Worm (Caenorhabditis elegans): Measurements from ENCODE around the gene Y55F3BR.6.
A peak's percentile ranks its signal among the peaks of the same experiment; 100 is the strongest.

Y55F3BR.6 gene

DNA sequence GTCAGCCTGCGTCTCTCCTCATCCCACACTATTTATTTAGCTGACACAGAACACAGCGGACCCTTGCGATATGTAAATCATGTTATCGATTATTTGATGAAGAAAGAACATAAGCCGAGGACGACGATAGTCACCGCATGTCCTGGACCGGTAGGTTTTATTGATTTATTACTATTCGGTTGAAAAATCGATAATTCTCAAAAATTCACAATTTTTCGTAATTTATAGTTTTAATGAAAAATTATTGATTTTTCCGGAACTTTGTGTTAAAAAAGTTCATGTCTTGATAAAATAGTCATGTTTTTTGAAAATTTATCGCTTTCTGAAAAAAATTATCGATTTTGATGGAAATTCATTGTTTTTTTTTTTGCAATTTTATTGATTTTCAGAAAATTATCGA is 6.3 kb upstream of the Y55F3BR.6 start:
- TF ChIP-seq tbx-2 (tag; optimal IDR thresholded peaks at IDR 0.05) (no peak), aha-1 (tag; optimal IDR thresholded peaks at IDR 0.05) (no peak), snpc-4 (tag; optimal IDR thresholded peaks at IDR 0.05) (no peak), swsn-7 (tag; optimal IDR thresholded peaks at IDR 0.05) (no peak), efl-3 (GFP tag; optimal IDR thresholded peaks at IDR 0.05) (no peak), fkh-10 (GFP tag; optimal IDR thresholded peaks at IDR 0.05) (no peak), nhr-19 (GFP tag; conservative IDR thresholded peaks at IDR 0.05) (no peak), nhr-71 (tag; optimal IDR thresholded peaks at IDR 0.05) (no peak), alr-1 (tag; optimal IDR thresholded peaks at IDR 0.05; ENCODE audit: borderline replicate concordance) (no peak)

- TF ChIP-seq nhr-85 (tag): no peak
- TF ChIP-seq fos-1 (tag; optimal IDR thresholded peaks at IDR 0.05): no peak
- TF ChIP-seq ztf-4 (tag; optimal IDR thresholded peaks at IDR 0.05): no peak
- no peak for TF ChIP-seq efl-3 (GFP tag; optimal IDR thresholded peaks at IDR 0.05)
- TF ChIP-seq irx-1 (tag; optimal IDR thresholded peaks at IDR 0.05): no peak
- TF ChIP-seq pax-3 (tag; optimal IDR thresholded peaks at IDR 0.05): no peak
- no peak for TF ChIP-seq aha-1 (tag; optimal IDR thresholded peaks at IDR 0.05)
- TF ChIP-seq mep-1 (tag; optimal IDR thresholded peaks at IDR 0.05): no peak
- no peak for TF ChIP-seq xbp-1 (tag; optimal IDR thresholded peaks at IDR 0.05)
- TF ChIP-seq nhr-47 (tag; optimal IDR thresholded peaks at IDR 0.05): no peak
- TF ChIP-seq unc-86 (tag; optimal IDR thresholded peaks at IDR 0.05): no peak
- TF ChIP-seq snu-23 (GFP tag; optimal IDR thresholded peaks at IDR 0.05): no peak
- TF ChIP-seq hpl-2 (GFP tag; optimal IDR thresholded peaks at IDR 0.05): no peak
- no peak for TF ChIP-seq fkh-8 (tag; optimal IDR thresholded peaks at IDR 0.05)
- no peak for TF ChIP-seq sptf-1 (tag; optimal IDR thresholded peaks at IDR 0.05)
- TF ChIP-seq tbx-2 (tag; optimal IDR thresholded peaks at IDR 0.05): no peak
- TF ChIP-seq ceh-90 (tag; optimal IDR thresholded peaks at IDR 0.05): no peak
- no peak for TF ChIP-seq sup-37 (GFP tag; optimal IDR thresholded peaks at IDR 0.05)
- no peak for TF ChIP-seq nhr-237 (tag; optimal IDR thresholded peaks at IDR 0.05)
- TF ChIP-seq ceh-8 (GFP tag; optimal IDR thresholded peaks at IDR 0.05): no peak
These were observed 3.3 kb upstream of the Y55F3BR.6 start, which contains the start of gene lgc-33 for ce11 chrIV:845198-845597. TSS of gene lgc-33 (plus strand) at chrIV:845498.

ce11 chrIV:842630-843029 is 704 bp upstream of the Y55F3BR.6 start:
- TF ChIP-seq sox-4 (tag; optimal IDR thresholded peaks at IDR 0.05) (no peak), ceh-63 (GFP tag; optimal IDR thresholded peaks at IDR 0.05) (no peak), skn-1 (tag; optimal IDR thresholded peaks at IDR 0.05) (peak; percentile 2), fos-1 (tag; optimal IDR thresholded peaks at IDR 0.05) (peak; percentile 24), nhr-20 (tag; optimal IDR thresholded peaks at IDR 0.05) (peak; percentile 60), tbx-2 (tag; optimal IDR thresholded peaks at IDR 0.05) (peak; percentile 37), aly-2 (tag; optimal IDR thresholded peaks at IDR 0.05) (peak; percentile 8), blmp-1 (tag; optimal IDR thresholded peaks at IDR 0.05) (peak; percentile 38), snpc-4 (tag; optimal IDR thresholded peaks at IDR 0.05) (peak; percentile 47), snu-23 (GFP tag; optimal IDR thresholded peaks at IDR 0.05) (peak; percentile 77), elt-3 (tag; optimal IDR thresholded peaks at IDR 0.05) (peak in 1 of 6 experiments; percentile 34), nhr-76 (tag; optimal IDR thresholded peaks at IDR 0.05) (no peak), efl-1 (optimal IDR thresholded peaks at IDR 0.05) (peak; percentile 52 to 53), efl-1 (GFP tag; optimal IDR thresholded peaks at IDR 0.05 in 1 of 2) (peak; percentile 46 to 94), dpl-1 (GFP tag; optimal IDR thresholded peaks at IDR 0.05) (peak; percentile 17 to 59 (median 40)), nhr-84 (tag; optimal IDR thresholded peaks at IDR 0.05) (no peak), C16A3.4 (tag; optimal IDR thresholded peaks at IDR 0.05) (peak; percentile 50), nhr-28 (tag; optimal IDR thresholded peaks at IDR 0.05) (no peak), ztf-11 (tag; optimal IDR thresholded peaks at IDR 0.05) (peak in 1 of 2 experiments; percentile 38), mep-1 (tag; optimal IDR thresholded peaks at IDR 0.05) (peak; percentile 58), dsc-1 (tag; optimal IDR thresholded peaks at IDR 0.05) (peak; percentile 55), fkh-4 (tag; optimal IDR thresholded peaks at IDR 0.05; ENCODE audit: borderline replicate concordance) (no peak), nhr-90 (tag; optimal IDR thresholded peaks at IDR 0.05; ENCODE audit: poor library complexity) (peak; percentile 52), mab-9 (GFP tag; IDR thresholded peaks at IDR 0.05) (0 out of 2 replicates have a peak, but pooled peaks have one; percentile 27), C04F5.9 (tag; optimal IDR thresholded peaks at IDR 0.05) (peak; percentile 8), hlh-17 (GFP tag; optimal IDR thresholded peaks at IDR 0.05; ENCODE audit: borderline replicate concordance) (no peak), swsn-7 (tag; optimal IDR thresholded peaks at IDR 0.05) (peak; percentile 53), pax-3 (tag; optimal IDR thresholded peaks at IDR 0.05) (no peak), nhr-77 (tag; optimal IDR thresholded peaks at IDR 0.05) (peak; percentile 52), F16B12.6 (tag; optimal IDR thresholded peaks at IDR 0.05) (peak; percentile 39), xbp-1 (tag; optimal IDR thresholded peaks at IDR 0.05) (peak; percentile 19), lsy-2 (tag; optimal IDR thresholded peaks at IDR 0.05) (peak; percentile 7 to 53)

All from whole organism, L1 larva.